Fruit fly (Drosophila melanogaster) whole organism, prepupa: ENCODE results near the gene Oga.

ENCODE experiments used
- CG3032 ChIP-seq: fragments of 200-800 bp; optimal IDR thresholded peaks from 2 replicates; lab custom pipeline; 2019; ENCODE audit warnings: missing biosample characterization, mild to moderate bottlenecking, missing genetic modification characterization, moderate library complexity
- CG32006 ChIP-seq: fragments of 200-800 bp; sonication (Bioruptor generic); optimal IDR thresholded peaks from 3 replicates; lab custom pipeline; 2017; ENCODE audit warnings: missing biosample characterization, mild to moderate bottlenecking, missing genetic modification characterization
- CG6163 ChIP-seq: fragments of 200-800 bp; sonication (Bioruptor generic); IDR thresholded peaks from 3 replicates; pipeline ENCODE4 v1.3.6; 2022; ENCODE audit warnings: missing biosample characterization, missing genetic modification characterization
- Hr4 ChIP-seq: fragments of 200-800 bp; sonication (Bioruptor generic); optimal IDR thresholded peaks from 3 replicates; lab custom pipeline; 2016; ENCODE audit warnings: missing biosample characterization, missing genetic modification characterization
- Smox ChIP-seq: fragments of 200-800 bp; sonication (Bioruptor generic); optimal IDR thresholded peaks from 3 replicates; lab custom pipeline; 2016; ENCODE audit warnings: missing biosample characterization, missing genetic modification characterization
- Sox14 ChIP-seq: fragments of 200-800 bp; sonication (Bioruptor generic); optimal IDR thresholded peaks from 3 replicates; lab custom pipeline; 2016; ENCODE audit warnings: missing biosample characterization, missing genetic modification characterization
- cyc ChIP-seq: fragments of 200-800 bp; sonication (Bioruptor generic); optimal IDR thresholded peaks from 3 replicates; lab custom pipeline; 2016; ENCODE audit warnings: missing biosample characterization, missing genetic modification characterization
- dac ChIP-seq: fragments of 200-800 bp; sonication (Bioruptor generic); optimal IDR thresholded peaks from 2 replicates; lab custom pipeline; 2017; ENCODE audit warnings: missing biosample characterization, mild to moderate bottlenecking, missing genetic modification characterization
- eg ChIP-seq: fragments of 200-800 bp; sonication (Bioruptor generic); IDR thresholded peaks from 3 replicates; pipeline ENCODE4 v1.3.6; 2022; ENCODE audit warnings: missing biosample characterization, missing genetic modification characterization
- fkh ChIP-seq: fragments of 200-800 bp; sonication (Bioruptor generic); optimal IDR thresholded peaks from 3 replicates; lab custom pipeline; 2017; ENCODE audit warnings: missing biosample characterization, mild to moderate bottlenecking, missing genetic modification characterization, moderate library complexity
- vri ChIP-seq: fragments of 200-800 bp; sonication (Bioruptor generic); optimal IDR thresholded peaks from 3 replicates; lab custom pipeline; 2016; ENCODE audit warnings: missing biosample characterization, mild to moderate bottlenecking, missing genetic modification characterization

dm6 chr3R:21210081-21210480 is 8.8 kb upstream of the Oga start:
- TF ChIP-seq Sox14 (GFP tag; lab: Kevin White, UChicago) (no peak), dac (no peak), Smox (GFP tag; lab: Kevin White, UChicago) (no peak), Hr4 (GFP tag; lab: Kevin White, UChicago) (no peak), fkh (GFP tag; lab: Kevin White, UChicago) (no peak), cyc (GFP tag; lab: Kevin White, UChicago) (no peak), vri (no peak), CG3032 (no peak), eg (GFP tag; lab: Robert Waterston, UW) (no peak), CG6163 (GFP tag; lab: Robert Waterston, UW) (no peak), CG32006 (GFP tag; lab: Kevin White, UChicago) (no peak)
